Fruit fly (Drosophila melanogaster): ENCODE results near the gene CG6652.

- TF ChIP-seq psq (optimal IDR thresholded peaks at IDR 0.05) (no peak), Myc (optimal IDR thresholded peaks at IDR 0.05) (no peak), h (optimal IDR thresholded peaks at IDR 0.05) (no peak), insv (optimal IDR thresholded peaks at IDR 0.05) (no peak)
These were observed 25.2 kb upstream of the CG6652 start for dm6 chr3L:17047811-17048239.
